Worm (Caenorhabditis elegans) whole organism, L4 larva: ENCODE measurements around the gene trpp-3.

Experiments used
- F49E8.2 ChIP-seq: sonication (generic microtip); optimal IDR thresholded peaks from 2 replicates; lab custom pipeline; 2016; ENCODE audit warnings: missing compliant biosample characterization, mild to moderate bottlenecking, missing genetic modification characterization, borderline replicate concordance
- aly-2 ChIP-seq: sonication (generic microtip); optimal IDR thresholded peaks from 2 replicates; lab custom pipeline; 2018; ENCODE audit warnings: missing biosample characterization, missing genetic modification characterization
- ceh-32 ChIP-seq: sonication (generic microtip); optimal IDR thresholded peaks from 2 replicates; lab custom pipeline; 2016; ENCODE audit warnings: mild to moderate bottlenecking, missing genetic modification characterization, missing compliant biosample characterization; ENCODE audit not compliant: poor library complexity
- ctbp-1 ChIP-seq: fragments of 200-800 bp; sonication (Bioruptor generic); IDR thresholded peaks from 2 replicates; pipeline ENCODE4 v1.3.6; 2022; ENCODE audit warnings: missing genetic modification reagents, missing genetic modification characterization, missing compliant biosample characterization
- daf-12 ChIP-seq: fragments of 150-350 bp; optimal IDR thresholded peaks from 2 replicates; lab custom pipeline; 2014; ENCODE audit warnings: missing biosample characterization, missing genetic modification reagents, missing genetic modification characterization
- daf-19 ChIP-seq: fragments of 200-800 bp; sonication (Bioruptor generic); conservative IDR thresholded peaks from 2 replicates; pipeline ENCODE4 v1.3.6; 2022; ENCODE audit warnings: missing genetic modification characterization, missing compliant biosample characterization
- egl-27 ChIP-seq: sonication (generic microtip); optimal IDR thresholded peaks from 3 replicates; lab custom pipeline; 2017; ENCODE audit warnings: missing biosample characterization, missing genetic modification reagents, missing genetic modification characterization
- hif-1 ChIP-seq, 2 experiments: sonication (generic microtip); optimal IDR thresholded peaks; 2 replicates each; lab custom pipeline; 2016 to 2017; ENCODE audit warnings: missing compliant biosample characterization in 2 of 2, missing genetic modification characterization in 2 of 2, missing genetic modification reagents in 2 of 2, missing genotype in 2 of 2, mild to moderate bottlenecking in 1 of 2
- hmg-1.1 ChIP-seq: fragments of 200-800 bp; sonication (Bioruptor generic); IDR thresholded peaks from 2 replicates; pipeline ENCODE4 v1.3.6; 2022; ENCODE audit warnings: missing genetic modification reagents, missing genetic modification characterization, missing compliant biosample characterization
- jun-1 ChIP-seq: fragments of 150-350 bp; optimal IDR thresholded peaks from 2 replicates; lab custom pipeline; 2014; ENCODE audit warnings: missing biosample characterization, missing genetic modification reagents, missing genetic modification characterization
- lin-13 ChIP-seq: fragments of 150-350 bp; optimal IDR thresholded peaks from 2 replicates; lab custom pipeline; 2014; ENCODE audit warnings: missing biosample characterization, missing genetic modification reagents, missing genetic modification characterization
- lin-15B ChIP-seq: fragments of 150-350 bp; sonication (generic microtip); optimal IDR thresholded peaks from 3 replicates; lab custom pipeline; 2014; ENCODE audit warnings: missing biosample characterization, missing genetic modification characterization
- lin-38 ChIP-seq: fragments of 200-800 bp; sonication (Bioruptor generic); IDR thresholded peaks from 2 replicates; pipeline ENCODE4 v1.3.6; 2022; ENCODE audit warnings: missing genetic modification reagents, missing genetic modification characterization, missing compliant biosample characterization
- mes-2 ChIP-seq: sonication (generic microtip); optimal IDR thresholded peaks from 2 replicates; lab custom pipeline; 2016; ENCODE audit warnings: missing genotype, mild to moderate bottlenecking, missing genetic modification characterization, missing compliant biosample characterization; ENCODE audit not compliant: poor library complexity, severe bottlenecking
- mxl-3 ChIP-seq: fragments of 200-800 bp; sonication (Bioruptor generic); optimal IDR thresholded peaks from 2 replicates; lab custom pipeline; 2018; ENCODE audit warnings: mild to moderate bottlenecking, missing genetic modification characterization, missing compliant biosample characterization
- nhr-10 ChIP-seq: fragments of 150-350 bp; optimal IDR thresholded peaks from 2 replicates; lab custom pipeline; 2014; ENCODE audit warnings: missing biosample characterization, missing genetic modification characterization
- nhr-48 ChIP-seq: sonication (generic microtip); optimal IDR thresholded peaks from 2 replicates; lab custom pipeline; 2016; ENCODE audit warnings: mild to moderate bottlenecking, missing genetic modification characterization, missing compliant biosample characterization
- pha-4 ChIP-seq, 2 experiments: fragments of 150-350 bp in 1 of 2; fragments of 200-800 bp in 1 of 2; sonication (Bioruptor generic) in 1 of 2; IDR thresholded peaks in 1 of 2; optimal IDR thresholded peaks in 1 of 2; 2 replicates each; pipeline versions ENCODE4 v1.3.6 to Lab custom; 2014 to 2022; ENCODE audit warnings: missing genetic modification characterization in 2 of 2, missing genetic modification reagents in 2 of 2, missing biosample characterization in 1 of 2, missing compliant biosample characterization in 1 of 2
- php-3 ChIP-seq: fragments of 200-800 bp; sonication (Bioruptor generic); IDR thresholded peaks from 2 replicates; pipeline ENCODE4 v1.3.6; 2022; ENCODE audit warnings: missing genetic modification reagents, missing genetic modification characterization, missing compliant biosample characterization
- pqm-1 ChIP-seq: sonication (generic microtip); optimal IDR thresholded peaks from 2 replicates; lab custom pipeline; 2017; ENCODE audit warnings: missing biosample characterization, missing genetic modification characterization
- spr-1 ChIP-seq: sonication (generic microtip); optimal IDR thresholded peaks from 2 replicates; lab custom pipeline; 2016; ENCODE audit warnings: mild to moderate bottlenecking, missing genetic modification characterization, missing compliant biosample characterization
- unc-130 ChIP-seq: sonication (generic microtip); optimal IDR thresholded peaks from 2 replicates; lab custom pipeline; 2016; ENCODE audit warnings: missing genetic modification reagents, missing genetic modification characterization, missing compliant biosample characterization
- unc-62 ChIP-seq, 3 experiments: fragments of 150-350 bp in 1 of 3; sonication (generic microtip); optimal IDR thresholded peaks in 2 of 3; peaks in 1 of 3; 1 replicate in 1 of 3; 2 replicates in 2 of 3; lab custom pipeline; 2014 to 2017; ENCODE audit warnings: missing biosample characterization in 3 of 3, missing genetic modification characterization in 3 of 3, missing genetic modification reagents in 3 of 3, missing genotype in 1 of 3
- zag-1 ChIP-seq: fragments of 150-350 bp; optimal IDR thresholded peaks from 2 replicates; lab custom pipeline; 2014; ENCODE audit warnings: missing biosample characterization, missing genetic modification characterization
- zip-11 ChIP-seq: fragments of 200-800 bp; sonication (Bioruptor generic); IDR thresholded peaks from 2 replicates; pipeline ENCODE4 v1.3.6; 2022; ENCODE audit warnings: missing genetic modification characterization, missing compliant biosample characterization
- zip-2 ChIP-seq: fragments of 150-350 bp; optimal IDR thresholded peaks from 2 replicates; lab custom pipeline; 2014; ENCODE audit warnings: missing biosample characterization, missing genetic modification characterization
- ztf-11 ChIP-seq: fragments of 150-350 bp; optimal IDR thresholded peaks from 2 replicates; lab custom pipeline; 2014; ENCODE audit warnings: missing biosample characterization, missing genetic modification characterization

Gene trpp-3

ce11 chrIII:9570869-9571268 lies 45.5 kb downstream of the trpp-3 start (continued):
- TF ChIP-seq lin-13 (GFP tag; lab: Kevin White, UChicago) (no peak), php-3 (GFP tag; lab: Robert Waterston, UW) (no peak), zag-1 (tag; lab: Kevin White, UChicago) (no peak), nhr-10 (tag; lab: Kevin White, UChicago) (no peak), daf-19 (GFP tag; lab: Robert Waterston, UW) (no peak), ctbp-1 (GFP tag; lab: Robert Waterston, UW) (no peak), F49E8.2 (tag; lab: Kevin White, UChicago) (no peak), pha-4 (GFP tag; IDR thresholded peaks at IDR 0.05; lab: Robert Waterston, UW) (no peak), pha-4 (tag; optimal IDR thresholded peaks at IDR 0.05; lab: Kevin White, UChicago) (no peak), unc-62 (GFP tag; optimal IDR thresholded peaks at IDR 0.05 in 1 of 2; lab: Kevin White, UChicago) (no peak), unc-62 (tag; optimal IDR thresholded peaks at IDR 0.05; lab: Kevin White, UChicago) (no peak), zip-11 (GFP tag; lab: Robert Waterston, UW) (no peak), mes-2 (tag; lab: Kevin White, UChicago) (peak; percentile 13), daf-12 (tag; lab: Kevin White, UChicago) (no peak), jun-1 (tag; lab: Kevin White, UChicago) (no peak), aly-2 (no peak), unc-130 (GFP tag; lab: Kevin White, UChicago) (no peak), ceh-32 (no peak), zip-2 (tag; lab: Kevin White, UChicago) (no peak), hmg-1.1 (no peak), mxl-3 (GFP tag; lab: Kevin White, UChicago) (no peak), egl-27 (no peak), nhr-48 (no peak), lin-15B (tag; lab: Kevin White, UChicago) (no peak), hif-1 (tag; optimal IDR thresholded peaks at IDR 0.05; lab: Kevin White, UChicago) (no peak), lin-38 (GFP tag; lab: Robert Waterston, UW) (peak; percentile 42; the same call in 1 of the 2 replicates), spr-1 (tag; lab: Kevin White, UChicago) (no peak), pqm-1 (tag; lab: Kevin White, UChicago) (no peak), ztf-11 (tag; lab: Kevin White, UChicago) (no peak)
